Worm (Caenorhabditis elegans) whole organism, L1 larva: ENCODE results near the gene T22C8.3.

Experiments used
- C04F5.9 ChIP-seq: sonication (generic microtip); optimal IDR thresholded peaks from 2 replicates; lab custom pipeline; 2016; ENCODE audit warnings: missing genetic modification characterization, missing compliant biosample characterization
- C16A3.4 ChIP-seq: fragments of 150-350 bp; optimal IDR thresholded peaks from 2 replicates; lab custom pipeline; 2014; ENCODE audit warnings: missing biosample characterization, missing genetic modification characterization
- F16B12.6 ChIP-seq: fragments of 150-350 bp; optimal IDR thresholded peaks from 2 replicates; lab custom pipeline; 2014; ENCODE audit warnings: missing biosample characterization, missing genetic modification characterization
- aly-2 ChIP-seq: fragments of 150-350 bp; optimal IDR thresholded peaks from 2 replicates; lab custom pipeline; 2014; ENCODE audit warnings: missing biosample characterization, missing genetic modification characterization
- ceh-90 ChIP-seq: sonication (generic microtip); optimal IDR thresholded peaks from 2 replicates; lab custom pipeline; 2016; ENCODE audit warnings: missing genetic modification characterization, missing compliant biosample characterization
- ces-1 ChIP-seq: fragments of 150-350 bp; optimal IDR thresholded peaks from 2 replicates; lab custom pipeline; 2014; ENCODE audit warnings: missing biosample characterization, missing genetic modification reagents, missing genetic modification characterization
- dpl-1 ChIP-seq, 3 experiments: fragments of 150-350 bp in 2 of 3; sonication (generic microtip) in 1 of 3; optimal IDR thresholded peaks; 2 replicates each; lab custom pipeline; 2014 to 2017; ENCODE audit warnings: missing biosample characterization in 3 of 3, missing genetic modification characterization in 3 of 3, missing genetic modification reagents in 3 of 3
- efl-1 ChIP-seq, 4 experiments: fragments of 150-350 bp; optimal IDR thresholded peaks in 3 of 4; peaks in 1 of 4; 1 replicate in 1 of 4; 2 replicates in 3 of 4; lab custom pipeline; 2014; ENCODE audit warnings: missing biosample characterization in 2 of 4, missing genetic modification characterization in 2 of 4, missing genetic modification reagents in 2 of 4
- elt-3 ChIP-seq, 6 experiments: fragments of 150-350 bp in 1 of 6; sonication (generic microtip); optimal IDR thresholded peaks; 2 replicates each; lab custom pipeline; 2017 to 2018; ENCODE audit warnings: missing biosample characterization in 6 of 6, missing genetic modification characterization in 6 of 6, inconsistent platforms in 1 of 6
- ets-5 ChIP-seq: fragments of 200-800 bp; sonication (Bioruptor generic); IDR thresholded peaks from 2 replicates; pipeline ENCODE4 v1.3.6; 2022; ENCODE audit warnings: missing genetic modification characterization, missing compliant biosample characterization
- fkh-10 ChIP-seq: sonication (generic microtip); optimal IDR thresholded peaks from 2 replicates; lab custom pipeline; 2017; ENCODE audit warnings: missing biosample characterization, missing genetic modification reagents, missing genetic modification characterization
- grh-1 ChIP-seq: fragments of 200-800 bp; sonication (Bioruptor generic); IDR thresholded peaks from 2 replicates; pipeline ENCODE4 v1.3.6; 2022; ENCODE audit warnings: missing genetic modification reagents, missing genetic modification characterization, missing compliant biosample characterization
- hlh-17 ChIP-seq: fragments of 200-800 bp; sonication (Bioruptor generic); optimal IDR thresholded peaks from 2 replicates; lab custom pipeline; 2018; ENCODE audit warnings: missing genetic modification characterization, mild to moderate bottlenecking, missing compliant biosample characterization, moderate library complexity, borderline replicate concordance
- lin-13 ChIP-seq: fragments of 150-350 bp; optimal IDR thresholded peaks from 2 replicates; lab custom pipeline; 2014; ENCODE audit warnings: missing biosample characterization, missing genetic modification reagents, missing genetic modification characterization
- lin-14 ChIP-seq: fragments of 200-800 bp; sonication (Bioruptor generic); optimal IDR thresholded peaks from 2 replicates; lab custom pipeline; 2018; ENCODE audit warnings: mild to moderate bottlenecking, missing genetic modification characterization, moderate library complexity, missing compliant biosample characterization
- lin-15B ChIP-seq: fragments of 150-350 bp; sonication (generic microtip); optimal IDR thresholded peaks from 3 replicates; lab custom pipeline; 2014; ENCODE audit warnings: missing biosample characterization, missing genetic modification characterization
- lin-35 ChIP-seq, 2 experiments: fragments of 150-350 bp; optimal IDR thresholded peaks; 2 replicates each; lab custom pipeline; 2014; ENCODE audit warnings: missing biosample characterization in 2 of 2, missing genetic modification characterization in 2 of 2, missing genetic modification reagents in 2 of 2
- lir-3 ChIP-seq: sonication (generic microtip); optimal IDR thresholded peaks from 2 replicates; lab custom pipeline; 2016; ENCODE audit warnings: mild to moderate bottlenecking, missing genetic modification characterization, moderate library complexity, missing compliant biosample characterization; ENCODE audit not compliant: poor library complexity
- mab-9 ChIP-seq: fragments of 200-800 bp; sonication (Bioruptor generic); IDR thresholded peaks from 2 replicates; pipeline ENCODE4 v1.3.6; 2022; ENCODE audit warnings: missing genetic modification reagents, missing genetic modification characterization, missing compliant biosample characterization
- mep-1 ChIP-seq: fragments of 150-350 bp; optimal IDR thresholded peaks from 2 replicates; lab custom pipeline; 2014; ENCODE audit warnings: missing biosample characterization, missing genetic modification characterization
- nhr-11 ChIP-seq: fragments of 150-350 bp; optimal IDR thresholded peaks from 2 replicates; lab custom pipeline; 2014; ENCODE audit warnings: missing biosample characterization, missing genetic modification characterization
- nhr-12 ChIP-seq: sonication (generic microtip); optimal IDR thresholded peaks from 2 replicates; lab custom pipeline; 2017; ENCODE audit warnings: missing biosample characterization, missing genetic modification characterization
- nhr-20 ChIP-seq: sonication (generic microtip); optimal IDR thresholded peaks from 2 replicates; lab custom pipeline; 2016; ENCODE audit warnings: mild to moderate bottlenecking, missing genetic modification characterization, missing compliant biosample characterization
- nhr-237 ChIP-seq: fragments of 150-350 bp; optimal IDR thresholded peaks from 2 replicates; lab custom pipeline; 2014; ENCODE audit warnings: missing biosample characterization, missing genetic modification characterization
- nhr-76 ChIP-seq: sonication (generic microtip); optimal IDR thresholded peaks from 2 replicates; lab custom pipeline; 2017; ENCODE audit warnings: missing biosample characterization, missing genetic modification characterization
- nhr-85 ChIP-seq: sonication (generic microtip); peaks from one replicate; lab custom pipeline; 2016; ENCODE audit warnings: missing genetic modification characterization, inconsistent platforms, missing compliant biosample characterization
- pax-3 ChIP-seq: fragments of 200-800 bp; sonication (Bioruptor generic); optimal IDR thresholded peaks from 2 replicates; lab custom pipeline; 2018; ENCODE audit warnings: mild to moderate bottlenecking, missing genetic modification characterization, moderate library complexity, missing compliant biosample characterization
- pqm-1 ChIP-seq: sonication (generic microtip); optimal IDR thresholded peaks from 3 replicates; lab custom pipeline; 2017; ENCODE audit warnings: missing biosample characterization, missing genetic modification characterization
- rnt-1 ChIP-seq: sonication (generic microtip); optimal IDR thresholded peaks from 2 replicates; lab custom pipeline; 2016; ENCODE audit warnings: mild to moderate bottlenecking, missing genetic modification characterization, moderate library complexity, missing compliant biosample characterization
- skn-1 ChIP-seq: fragments of 150-350 bp; optimal IDR thresholded peaks from 2 replicates; lab custom pipeline; 2014; ENCODE audit warnings: missing biosample characterization, missing genetic modification characterization
- snu-23 ChIP-seq: sonication (generic microtip); optimal IDR thresholded peaks from 2 replicates; lab custom pipeline; 2016; ENCODE audit warnings: missing genetic modification characterization, missing compliant biosample characterization
- sox-4 ChIP-seq: sonication (generic microtip); optimal IDR thresholded peaks from 2 replicates; lab custom pipeline; 2016; ENCODE audit warnings: missing genetic modification characterization, missing compliant biosample characterization
- unc-130 ChIP-seq: fragments of 150-350 bp; optimal IDR thresholded peaks from 2 replicates; lab custom pipeline; 2017; ENCODE audit warnings: missing biosample characterization, missing genetic modification characterization, inconsistent platforms
- unc-30 ChIP-seq: sonication (generic microtip); optimal IDR thresholded peaks from 2 replicates; lab custom pipeline; 2017; ENCODE audit warnings: missing biosample characterization, missing genetic modification characterization
- vab-15 ChIP-seq: sonication (generic microtip); optimal IDR thresholded peaks from 2 replicates; lab custom pipeline; 2017; ENCODE audit warnings: missing genotype, mild to moderate bottlenecking, missing genetic modification characterization, missing compliant biosample characterization
- zip-4 ChIP-seq: fragments of 200-800 bp; sonication (Bioruptor generic); optimal IDR thresholded peaks from 2 replicates; lab custom pipeline; 2018; ENCODE audit warnings: mild to moderate bottlenecking, missing genetic modification characterization, moderate library complexity, missing compliant biosample characterization
- ztf-11 ChIP-seq, 2 experiments: sonication (generic microtip); optimal IDR thresholded peaks; 2 replicates each; lab custom pipeline; 2016 to 2017; ENCODE audit warnings: missing genetic modification characterization in 2 of 2, missing biosample characterization in 1 of 2, missing compliant biosample characterization in 1 of 2
- ztf-4 ChIP-seq: fragments of 150-350 bp; optimal IDR thresholded peaks from 2 replicates; lab custom pipeline; 2014; ENCODE audit warnings: missing biosample characterization, missing genetic modification characterization

T22C8.3 gene

ce11 chrII:8658835-8659234 is 37.1 kb upstream of the T22C8.3 start, which contains the start of gene atg-10:
Gene atg-10, plus strand, starts transcription at chrII:8659135.
- TF ChIP-seq dpl-1 (GFP tag; optimal IDR thresholded peaks at IDR 0.05; lab: Kevin White, UChicago) (no peak), pax-3 (tag; lab: Kevin White, UChicago) (no peak), nhr-85 (no peak), fkh-10 (GFP tag; lab: Kevin White, UChicago) (no peak), F16B12.6 (tag; lab: Kevin White, UChicago) (no peak), ztf-4 (tag; lab: Kevin White, UChicago) (no peak), pqm-1 (tag; lab: Kevin White, UChicago) (no peak), nhr-12 (tag; lab: Kevin White, UChicago) (no peak), C04F5.9 (tag; lab: Kevin White, UChicago) (no peak), lin-13 (GFP tag; lab: Kevin White, UChicago) (no peak), aly-2 (no peak), elt-3 (tag; optimal IDR thresholded peaks at IDR 0.05; lab: Kevin White, UChicago) (no peak), vab-15 (tag; lab: Kevin White, UChicago) (no peak), lin-14 (no peak), unc-130 (tag; lab: Kevin White, UChicago) (no peak), nhr-11 (tag; lab: Kevin White, UChicago) (no peak)

ce11 chrII:8650644-8651159 is 28.9 kb upstream of the T22C8.3 start, which contains the start of gene pyr-1:
Gene pyr-1, plus strand, starts transcription at chrII:8651109.
- TF ChIP-seq elt-3 (tag; optimal IDR thresholded peaks at IDR 0.05; lab: Kevin White, UChicago) (peak in 2 of 6 experiments; percentile 44 to 91), ces-1 (GFP tag; lab: Kevin White, UChicago) (no peak), mep-1 (tag; lab: Kevin White, UChicago) (peak; percentile 59), nhr-20 (tag; lab: Kevin White, UChicago) (peak; percentile 58), dpl-1 (GFP tag; optimal IDR thresholded peaks at IDR 0.05; lab: Kevin White, UChicago) (peak in 2 of 3 experiments; percentile 4 to 8), lin-14 (peak; percentile 72), lin-35 (GFP tag; optimal IDR thresholded peaks at IDR 0.05; lab: Kevin White, UChicago) (peak in 1 of 2 experiments; percentile 58), efl-1 (optimal IDR thresholded peaks at IDR 0.05; lab: Kevin White, UChicago) (peak in 1 of 2 experiments; percentile 17), efl-1 (GFP tag; optimal IDR thresholded peaks at IDR 0.05 in 1 of 2; lab: Kevin White, UChicago) (peak in 1 of 2 experiments; percentile 92), nhr-85 (no peak), F16B12.6 (tag; lab: Kevin White, UChicago) (peak; percentile 13), lin-15B (tag; lab: Kevin White, UChicago) (no peak), rnt-1 (tag; lab: Kevin White, UChicago) (peak; percentile 30), ets-5 (no peak), C16A3.4 (tag; lab: Kevin White, UChicago) (peak; percentile 52)

- no peak for TF ChIP-seq ces-1 (GFP tag; lab: Kevin White, UChicago)
- no peak for TF ChIP-seq zip-4 (GFP tag; lab: Kevin White, UChicago)
- TF ChIP-seq unc-30 (tag; lab: Kevin White, UChicago) = no peak
- TF ChIP-seq lin-35 (GFP tag; optimal IDR thresholded peaks at IDR 0.05; lab: Kevin White, UChicago) = no peak
- TF ChIP-seq C16A3.4 (tag; lab: Kevin White, UChicago) = no peak
- no peak for TF ChIP-seq nhr-20 (tag; lab: Kevin White, UChicago)
- TF ChIP-seq F16B12.6 (tag; lab: Kevin White, UChicago) = no peak
- no peak for TF ChIP-seq grh-1 (GFP tag; lab: Robert Waterston, UW)
- TF ChIP-seq rnt-1 (tag; lab: Kevin White, UChicago) = no peak
- TF ChIP-seq ceh-90 (tag; lab: Kevin White, UChicago) = no peak
- TF ChIP-seq mab-9 (GFP tag; lab: Robert Waterston, UW) = no peak
- TF ChIP-seq sox-4 (tag; lab: Kevin White, UChicago) = no peak
- TF ChIP-seq skn-1 (tag; lab: Kevin White, UChicago) = no peak
- no peak for TF ChIP-seq snu-23
- TF ChIP-seq ztf-11 (tag; optimal IDR thresholded peaks at IDR 0.05; lab: Kevin White, UChicago) = no peak
- TF ChIP-seq nhr-76 (tag; lab: Kevin White, UChicago) = no peak
- no peak for TF ChIP-seq nhr-237 (tag; lab: Kevin White, UChicago)
- no peak for TF ChIP-seq hlh-17 (GFP tag; lab: Kevin White, UChicago)
- TF ChIP-seq lin-14 = no peak
- no peak for TF ChIP-seq lir-3 (tag; lab: Kevin White, UChicago)
Measured at ce11 chrII:8648843-8649242, 27.1 kb upstream of the T22C8.3 start.
